Worm (Caenorhabditis elegans): ENCODE measurements around the gene Y48B6A.13.
A peak's percentile ranks its signal among the peaks of the same experiment; 100 is the strongest.

The Y48B6A.13 gene

ce11 chrII:14186937-14187336, 39.1 kb downstream of the Y48B6A.13 start:
- TF ChIP-seq elt-2 (tag; optimal IDR thresholded peaks at IDR 0.05) (no peak), ceh-31 (tag; optimal IDR thresholded peaks at IDR 0.05) (peak; percentile 32), K09A11.1 (tag; optimal IDR thresholded peaks at IDR 0.05; ENCODE audit: insufficient read depth) (no peak), nhr-11 (tag; optimal IDR thresholded peaks at IDR 0.05) (no peak), zip-5 (tag; optimal IDR thresholded peaks at IDR 0.05) (no peak)

ce11 chrII:14178233-14178969, 47.7 kb downstream of the Y48B6A.13 start, which contains the start of gene efhd-1:
efhd-1 (plus strand) TSS chrII:14178814.
- TF ChIP-seq unc-55 (GFP tag; optimal IDR thresholded peaks at IDR 0.05) (peak; percentile 72), fax-1 (tag; optimal IDR thresholded peaks at IDR 0.05) (no peak), ceh-18 (tag; optimal IDR thresholded peaks at IDR 0.05) (peak; percentile 7)

ce11 chrII:14176642-14177041, 49.4 kb downstream of the Y48B6A.13 start:
- TF ChIP-seq unc-55 (GFP tag; optimal IDR thresholded peaks at IDR 0.05) (peak; percentile 57), ama-1 (optimal IDR thresholded peaks at IDR 0.05) (no peak)

ce11 chrII:14175099-14175498, 51.0 kb downstream of the Y48B6A.13 start, which contains the start of gene Y48B6A.5:
Y48B6A.5 (minus strand) TSS chrII:14175199.
- TF ChIP-seq fkh-6 (tag; optimal IDR thresholded peaks at IDR 0.05) (no peak), pag-3 (tag; optimal IDR thresholded peaks at IDR 0.05; ENCODE audit: borderline replicate concordance) (no peak), mec-3 (tag; optimal IDR thresholded peaks at IDR 0.05; ENCODE audit: borderline replicate concordance) (no peak)

ce11 chrII:14173176-14173575, 52.9 kb downstream of the Y48B6A.13 start:
- TF ChIP-seq K09A11.1 (tag; optimal IDR thresholded peaks at IDR 0.05; ENCODE audit: insufficient read depth) (no peak), ceh-9 (tag; optimal IDR thresholded peaks at IDR 0.05) (no peak), elt-4 (tag; optimal IDR thresholded peaks at IDR 0.05) (no peak), fax-1 (tag; optimal IDR thresholded peaks at IDR 0.05) (no peak), ceh-31 (tag; optimal IDR thresholded peaks at IDR 0.05) (no peak), ceh-6 (GFP tag; optimal IDR thresholded peaks at IDR 0.05) (no peak), hlh-8 (tag; optimal IDR thresholded peaks at IDR 0.05) (no peak), ceh-30 (tag; optimal IDR thresholded peaks at IDR 0.05) (no peak), odd-2 (tag; optimal IDR thresholded peaks at IDR 0.05) (no peak), zip-5 (tag; optimal IDR thresholded peaks at IDR 0.05) (no peak), pat-9 (tag; optimal IDR thresholded peaks at IDR 0.05) (no peak), ceh-34 (tag; optimal IDR thresholded peaks at IDR 0.05) (no peak), C08G9.2 (tag; optimal IDR thresholded peaks at IDR 0.05) (no peak), T23F11.4 (GFP tag; optimal IDR thresholded peaks at IDR 0.05) (no peak), ets-4 (tag; optimal IDR thresholded peaks at IDR 0.05) (no peak), nhr-11 (tag; optimal IDR thresholded peaks at IDR 0.05) (no peak), pqm-1 (tag; optimal IDR thresholded peaks at IDR 0.05) (no peak), hlh-30 (tag; optimal IDR thresholded peaks at IDR 0.05; ENCODE audit: insufficient read depth) (no peak), dmd-4 (tag; optimal IDR thresholded peaks at IDR 0.05; ENCODE audit: borderline replicate concordance) (no peak), ttx-3 (tag; optimal IDR thresholded peaks at IDR 0.05) (no peak)

ce11 chrII:14171558-14171957, 54.5 kb downstream of the Y48B6A.13 start, which contains the start of gene eat-2:
eat-2 (minus strand) TSS chrII:14171658.
- TF ChIP-seq ets-4 (tag; optimal IDR thresholded peaks at IDR 0.05) (no peak), ceh-19 (GFP tag; optimal IDR thresholded peaks at IDR 0.05) (no peak), nhr-232 (tag; optimal IDR thresholded peaks at IDR 0.05) (no peak)

All from whole organism, late embryonic.